Worm (Caenorhabditis elegans): ENCODE data around the gene npr-4.

npr-4 gene

ce11 chrX:12524514-12524913 is 27.0 kb downstream of the npr-4 start:
- TF ChIP-seq flt-1 (GFP tag; IDR thresholded peaks at IDR 0.05), result no peak
- no peak for TF ChIP-seq sea-1 (GFP tag; conservative IDR thresholded peaks at IDR 0.05)
- peak; percentile 28 for TF ChIP-seq ceh-36 (tag; optimal IDR thresholded peaks at IDR 0.05)
- no peak for TF ChIP-seq ets-7 (tag; optimal IDR thresholded peaks at IDR 0.05)

- no peak for TF ChIP-seq hnd-1 (tag; optimal IDR thresholded peaks at IDR 0.05)
- no peak for TF ChIP-seq sea-1 (GFP tag; conservative IDR thresholded peaks at IDR 0.05)
- TF ChIP-seq hmbx-1 (tag; optimal IDR thresholded peaks at IDR 0.05), result no peak
- no peak for TF ChIP-seq flt-1 (GFP tag; IDR thresholded peaks at IDR 0.05)
- TF ChIP-seq tbx-11 (GFP tag; IDR thresholded peaks at IDR 0.05), result no peak
- TF ChIP-seq aly-1 (tag; optimal IDR thresholded peaks at IDR 0.05), result no peak
- TF ChIP-seq ceh-13 (GFP tag; optimal IDR thresholded peaks at IDR 0.05), result no peak
- TF ChIP-seq hmg-4 (GFP tag; optimal IDR thresholded peaks at IDR 0.05), result no peak
These were observed 28.4 kb downstream of the npr-4 start for ce11 chrX:12523071-12523483.

- TF ChIP-seq flt-1 (GFP tag; IDR thresholded peaks at IDR 0.05) (no peak), ceh-13 (GFP tag; optimal IDR thresholded peaks at IDR 0.05) (no peak), ama-1 (optimal IDR thresholded peaks at IDR 0.05) (no peak), hmbx-1 (tag; optimal IDR thresholded peaks at IDR 0.05) (no peak), ceh-36 (tag; optimal IDR thresholded peaks at IDR 0.05) (no peak), tra-4 (tag; optimal IDR thresholded peaks at IDR 0.05) (no peak), scrt-1 (GFP tag; IDR thresholded peaks at IDR 0.05) (no peak), B0310.2 (tag; optimal IDR thresholded peaks at IDR 0.05) (no peak), aly-1 (tag; optimal IDR thresholded peaks at IDR 0.05) (no peak), sea-1 (GFP tag; conservative IDR thresholded peaks at IDR 0.05) (no peak), F13C5.2 (tag; optimal IDR thresholded peaks at IDR 0.05) (no peak), hmg-4 (GFP tag; optimal IDR thresholded peaks at IDR 0.05) (no peak), pes-1 (GFP tag; IDR thresholded peaks at IDR 0.05) (no peak), ets-7 (tag; optimal IDR thresholded peaks at IDR 0.05) (no peak), tbx-37 (GFP tag; conservative IDR thresholded peaks at IDR 0.05) (no peak)
These were observed 32.5 kb downstream of the npr-4 start for ce11 chrX:12518982-12519381.

ce11 chrX:12518469-12518868 is 33.0 kb downstream of the npr-4 start:
- TF ChIP-seq tra-4 (tag; optimal IDR thresholded peaks at IDR 0.05) (no peak), aly-1 (tag; optimal IDR thresholded peaks at IDR 0.05) (no peak), ets-7 (tag; optimal IDR thresholded peaks at IDR 0.05) (no peak), F13C5.2 (tag; optimal IDR thresholded peaks at IDR 0.05) (no peak), flt-1 (GFP tag; IDR thresholded peaks at IDR 0.05) (no peak), tbx-37 (GFP tag; conservative IDR thresholded peaks at IDR 0.05) (no peak), sea-1 (GFP tag; conservative IDR thresholded peaks at IDR 0.05) (no peak)

ce11 chrX:12517886-12518285 is 33.6 kb downstream of the npr-4 start:
- TF ChIP-seq hnd-1 (tag; optimal IDR thresholded peaks at IDR 0.05), result no peak
- TF ChIP-seq ceh-36 (tag; optimal IDR thresholded peaks at IDR 0.05), result no peak
- no peak for TF ChIP-seq scrt-1 (GFP tag; IDR thresholded peaks at IDR 0.05)
- TF ChIP-seq sea-1 (GFP tag; conservative IDR thresholded peaks at IDR 0.05), result no peak
- no peak for TF ChIP-seq aly-1 (tag; optimal IDR thresholded peaks at IDR 0.05)
- TF ChIP-seq tbx-11 (GFP tag; IDR thresholded peaks at IDR 0.05), result no peak
- TF ChIP-seq pes-1 (GFP tag; IDR thresholded peaks at IDR 0.05), result no peak
- TF ChIP-seq B0310.2 (tag; optimal IDR thresholded peaks at IDR 0.05), result no peak
- no peak for TF ChIP-seq F13C5.2 (tag; optimal IDR thresholded peaks at IDR 0.05)
- no peak for TF ChIP-seq hmg-4 (GFP tag; optimal IDR thresholded peaks at IDR 0.05)
- TF ChIP-seq tra-4 (tag; optimal IDR thresholded peaks at IDR 0.05), result no peak

- no peak for TF ChIP-seq sea-1 (GFP tag; conservative IDR thresholded peaks at IDR 0.05)
- TF ChIP-seq tbx-37 (GFP tag; conservative IDR thresholded peaks at IDR 0.05), result no peak
- TF ChIP-seq hnd-1 (tag; optimal IDR thresholded peaks at IDR 0.05), result no peak
- no peak for TF ChIP-seq pes-1 (GFP tag; IDR thresholded peaks at IDR 0.05)
- TF ChIP-seq hmg-4 (GFP tag; optimal IDR thresholded peaks at IDR 0.05), result no peak
- TF ChIP-seq B0310.2 (tag; optimal IDR thresholded peaks at IDR 0.05), result no peak
- TF ChIP-seq hmbx-1 (tag; optimal IDR thresholded peaks at IDR 0.05), result no peak
- TF ChIP-seq ama-1 (optimal IDR thresholded peaks at IDR 0.05), result no peak
- TF ChIP-seq ets-7 (tag; optimal IDR thresholded peaks at IDR 0.05), result no peak
These were observed 34.2 kb downstream of the npr-4 start for ce11 chrX:12517307-12517706.

ce11 chrX:12516482-12516826 is 35.0 kb downstream of the npr-4 start:
- TF ChIP-seq tra-4 (tag; optimal IDR thresholded peaks at IDR 0.05) (no peak), scrt-1 (GFP tag; IDR thresholded peaks at IDR 0.05) (no peak)

ce11 chrX:12515596-12516481 is 35.6 kb downstream of the npr-4 start:
- TF ChIP-seq hmg-4 (GFP tag; optimal IDR thresholded peaks at IDR 0.05) (no peak), hmbx-1 (tag; optimal IDR thresholded peaks at IDR 0.05) (no peak), ceh-13 (GFP tag; optimal IDR thresholded peaks at IDR 0.05) (no peak), sea-1 (GFP tag; conservative IDR thresholded peaks at IDR 0.05) (no peak), hnd-1 (tag; optimal IDR thresholded peaks at IDR 0.05) (no peak), pes-1 (GFP tag; IDR thresholded peaks at IDR 0.05) (no peak)

- TF ChIP-seq sea-1 (GFP tag; conservative IDR thresholded peaks at IDR 0.05), result no peak
- TF ChIP-seq pes-1 (GFP tag; IDR thresholded peaks at IDR 0.05), result no peak
- no peak for TF ChIP-seq aly-1 (tag; optimal IDR thresholded peaks at IDR 0.05)
- no peak for TF ChIP-seq hmbx-1 (tag; optimal IDR thresholded peaks at IDR 0.05)
- TF ChIP-seq ets-7 (tag; optimal IDR thresholded peaks at IDR 0.05), result no peak
- no peak for TF ChIP-seq F13C5.2 (tag; optimal IDR thresholded peaks at IDR 0.05)
These were observed 38.1 kb downstream of the npr-4 start for ce11 chrX:12513415-12513814.
